Fruit fly (Drosophila melanogaster) whole organism, embryonic: ENCODE data around the gene Pfdn2.
A peak's percentile ranks its signal among the peaks of the same experiment; 100 is the strongest.

Source experiments
- Blimp-1 ChIP-seq: fragments of 200-800 bp; sonication (Bioruptor generic); optimal IDR thresholded peaks from 3 replicates; lab custom pipeline; 2018; ENCODE audit warnings: missing biosample characterization, missing genetic modification characterization, mild to moderate bottlenecking, moderate library complexity, missing genetic modification reagents
- CG10959 ChIP-seq: fragments of 200-800 bp; sonication (Bioruptor generic); IDR thresholded peaks from 2 replicates; pipeline ENCODE4 v1.3.6; 2022; ENCODE audit warnings: missing biosample characterization, missing genetic modification characterization
- CG11560 ChIP-seq: fragments of 200-800 bp; sonication (Bioruptor generic); IDR thresholded peaks from 3 replicates; pipeline ENCODE4 v1.3.6; 2022; ENCODE audit warnings: missing biosample characterization, missing genetic modification characterization
- CG12155 ChIP-seq: fragments of 200-800 bp; sonication (Bioruptor generic); optimal IDR thresholded peaks from 3 replicates; lab custom pipeline; 2016; ENCODE audit warnings: missing biosample characterization, missing genetic modification characterization
- CG14441 ChIP-seq: fragments of 200-800 bp; sonication (Bioruptor generic); IDR thresholded peaks from 2 replicates; pipeline ENCODE4 v1.3.6; 2022; ENCODE audit warnings: missing biosample characterization, missing genetic modification characterization
- CG16779 ChIP-seq: fragments of 200-800 bp; sonication (Bioruptor generic); IDR thresholded peaks from 2 replicates; pipeline ENCODE4 v1.3.6; 2022; ENCODE audit warnings: missing biosample characterization, missing genetic modification characterization
- CG17802 ChIP-seq: fragments of 200-800 bp; sonication (Bioruptor generic); optimal IDR thresholded peaks from 2 replicates; lab custom pipeline; 2018; ENCODE audit warnings: missing biosample characterization, mild to moderate bottlenecking, missing genetic modification characterization, moderate library complexity
- CG17829 ChIP-seq: fragments of 200-800 bp; optimal IDR thresholded peaks from 2 replicates; lab custom pipeline; 2019; ENCODE audit warnings: missing biosample characterization, mild to moderate bottlenecking, missing genetic modification characterization, moderate library complexity
- CG1832 ChIP-seq: fragments of 200-800 bp; sonication (Bioruptor generic); optimal IDR thresholded peaks from 2 replicates; lab custom pipeline; 2017; ENCODE audit warnings: missing biosample characterization, mild to moderate bottlenecking, missing genetic modification characterization, inconsistent platforms
- CG18764 ChIP-seq: fragments of 200-800 bp; sonication (Bioruptor generic); optimal IDR thresholded peaks from 3 replicates; lab custom pipeline; 2016; ENCODE audit warnings: missing biosample characterization, missing genetic modification characterization
- CG32772 ChIP-seq: fragments of 200-800 bp; sonication (Bioruptor generic); IDR thresholded peaks from 2 replicates; pipeline ENCODE4 v1.3.6; 2022; ENCODE audit warnings: missing biosample characterization, missing genetic modification characterization
- CG4360 ChIP-seq: fragments of 200-800 bp; sonication (Bioruptor generic); IDR thresholded peaks from 2 replicates; pipeline ENCODE4 v1.3.6; 2022; ENCODE audit warnings: missing biosample characterization, missing genetic modification characterization
- CG4424 ChIP-seq: fragments of 200-800 bp; sonication (Bioruptor generic); optimal IDR thresholded peaks from 3 replicates; lab custom pipeline; 2016; ENCODE audit warnings: missing biosample characterization, missing genetic modification characterization
- CG4820 ChIP-seq: fragments of 200-800 bp; sonication (Bioruptor generic); optimal IDR thresholded peaks from 3 replicates; lab custom pipeline; 2016; ENCODE audit warnings: missing biosample characterization, missing genetic modification characterization
- CG5245 ChIP-seq: fragments of 200-800 bp; sonication (Bioruptor generic); optimal IDR thresholded peaks from 3 replicates; lab custom pipeline; 2016; ENCODE audit warnings: missing biosample characterization, missing genetic modification characterization
- CG6254 ChIP-seq: fragments of 200-800 bp; sonication (Bioruptor generic); optimal IDR thresholded peaks from 3 replicates; lab custom pipeline; 2017; ENCODE audit warnings: mild to moderate bottlenecking, missing biosample characterization, missing genetic modification reagents, missing genetic modification characterization
- CG6765 ChIP-seq: fragments of 200-800 bp; sonication (Bioruptor generic); optimal IDR thresholded peaks from 3 replicates; lab custom pipeline; 2017; ENCODE audit warnings: missing biosample characterization, mild to moderate bottlenecking, missing genetic modification characterization
- CG8089 ChIP-seq: fragments of 200-800 bp; sonication (Bioruptor generic); optimal IDR thresholded peaks from 3 replicates; lab custom pipeline; 2016; ENCODE audit warnings: missing biosample characterization, missing genetic modification characterization
- CG8388 ChIP-seq: fragments of 200-800 bp; sonication (Bioruptor generic); optimal IDR thresholded peaks from 2 replicates; lab custom pipeline; 2019; ENCODE audit warnings: missing biosample characterization, mild to moderate bottlenecking, missing genetic modification characterization, moderate library complexity
- CG8924 ChIP-seq: fragments of 200-800 bp; optimal IDR thresholded peaks from 3 replicates; lab custom pipeline; 2019; ENCODE audit warnings: missing biosample characterization, mild to moderate bottlenecking, missing genetic modification characterization, moderate library complexity
- CG9215 ChIP-seq: fragments of 200-800 bp; sonication (Bioruptor generic); IDR thresholded peaks from 2 replicates; pipeline ENCODE4 v1.3.6; 2022; ENCODE audit warnings: missing biosample characterization, missing genetic modification characterization
- Chrac-16 ChIP-seq: fragments of 200-800 bp; sonication (Bioruptor generic); optimal IDR thresholded peaks from 3 replicates; lab custom pipeline; 2016; ENCODE audit warnings: missing biosample characterization, missing genetic modification characterization
- CkIIα-i1 ChIP-seq: fragments of 200-800 bp; sonication (Bioruptor generic); IDR thresholded peaks from 2 replicates; pipeline ENCODE4 v1.3.6; 2022; ENCODE audit warnings: missing biosample characterization, missing genetic modification characterization
- D ChIP-seq, 2 experiments: fragments of 200-800 bp in 1 of 2; fragments of >200 bp in 1 of 2; sonication (Bioruptor generic) in 1 of 2; optimal IDR thresholded peaks; 2 replicates in 1 of 2; 3 replicates in 1 of 2; lab custom pipeline; 2017; ENCODE audit warnings: mild to moderate bottlenecking in 1 of 2, missing biosample characterization in 1 of 2, missing genetic modification characterization in 1 of 2, missing genetic modification reagents in 1 of 2
- Gsc ChIP-seq: fragments of 200-800 bp; sonication (Bioruptor generic); IDR thresholded peaks from 2 replicates; pipeline ENCODE4 v1.3.6; 2022; ENCODE audit warnings: missing biosample characterization, missing genetic modification characterization
- Gug ChIP-seq: fragments of 200-800 bp; sonication (Bioruptor generic); IDR thresholded peaks from 4 replicates; pipeline ENCODE4 v1.3.6; 2022; ENCODE audit warnings: missing biosample characterization, missing genetic modification characterization
- H2.0 ChIP-seq: fragments of 200-800 bp; sonication (Bioruptor generic); IDR thresholded peaks from 2 replicates; pipeline ENCODE4 v1.3.6; 2022; ENCODE audit warnings: missing biosample characterization, missing genetic modification characterization
- HLH3B ChIP-seq: fragments of 200-800 bp; sonication (Bioruptor generic); IDR thresholded peaks from 2 replicates; pipeline ENCODE4 v1.3.6; 2022; ENCODE audit warnings: missing biosample characterization, missing genetic modification characterization
- Ptx1 ChIP-seq: fragments of 200-800 bp; sonication (Bioruptor generic); IDR thresholded peaks from 2 replicates; pipeline ENCODE4 v1.3.6; 2022; ENCODE audit warnings: missing biosample characterization, missing genetic modification characterization
- Sox100B ChIP-seq: fragments of 200-800 bp; sonication (Bioruptor generic); optimal IDR thresholded peaks from 3 replicates; lab custom pipeline; 2018; ENCODE audit warnings: missing biosample characterization, mild to moderate bottlenecking, missing genetic modification characterization
- Stat92E ChIP-seq, 3 experiments: fragments of >200 bp in 2 of 3; fragments of 200-800 bp in 1 of 3; sonication (Bioruptor generic) in 1 of 3; optimal IDR thresholded peaks; 2 replicates each; lab custom pipeline; 2017 to 2019; ENCODE audit warnings: missing biosample characterization in 3 of 3, missing genetic modification characterization in 3 of 3, mild to moderate bottlenecking in 1 of 3, moderate library complexity in 1 of 3
- Tbp ChIP-seq: fragments of >200 bp; optimal IDR thresholded peaks from 2 replicates; lab custom pipeline; 2018; ENCODE audit warnings: missing biosample characterization, missing genetic modification characterization
- ara ChIP-seq: fragments of 200-800 bp; sonication (Bioruptor generic); IDR thresholded peaks from 2 replicates; pipeline ENCODE4 v1.3.6; 2022; ENCODE audit warnings: missing biosample characterization, missing genetic modification characterization
- ash1 ChIP-seq: fragments of 200-800 bp; sonication (Bioruptor generic); optimal IDR thresholded peaks from 2 replicates; lab custom pipeline; 2018; ENCODE audit warnings: missing biosample characterization, mild to moderate bottlenecking, missing genetic modification characterization
- bsh ChIP-seq, 2 experiments: fragments of 200-800 bp; sonication (Bioruptor generic); optimal IDR thresholded peaks; 2 replicates each; lab custom pipeline; 2017 to 2018; ENCODE audit warnings: mild to moderate bottlenecking in 2 of 2, missing biosample characterization in 2 of 2, missing genetic modification characterization in 2 of 2, moderate library complexity in 1 of 2
- btn ChIP-seq: fragments of 200-800 bp; sonication (Bioruptor generic); optimal IDR thresholded peaks from 2 replicates; lab custom pipeline; 2016; ENCODE audit warnings: missing biosample characterization, missing genetic modification characterization
- exex ChIP-seq: fragments of 200-800 bp; sonication (Bioruptor generic); optimal IDR thresholded peaks from 4 replicates; lab custom pipeline; 2018; ENCODE audit warnings: missing biosample characterization, mild to moderate bottlenecking, missing genetic modification characterization, moderate library complexity
- gfzf ChIP-seq: fragments of 200-800 bp; sonication (Bioruptor generic); optimal IDR thresholded peaks from 2 replicates; lab custom pipeline; 2016; ENCODE audit warnings: missing biosample characterization, mild to moderate bottlenecking, missing genetic modification characterization, moderate library complexity
- insv ChIP-seq, 2 experiments: fragments of 200-800 bp; sonication (Bioruptor generic); optimal IDR thresholded peaks; 3 replicates each; lab custom pipeline; 2016 to 2018; ENCODE audit warnings: missing biosample characterization in 2 of 2, missing genetic modification characterization in 2 of 2
- klu ChIP-seq: fragments of 200-800 bp; sonication (Bioruptor generic); IDR thresholded peaks from 2 replicates; pipeline ENCODE4 v1.3.6; 2022; ENCODE audit warnings: missing biosample characterization, missing genetic modification characterization
- mirr ChIP-seq: fragments of 200-800 bp; sonication (Bioruptor generic); optimal IDR thresholded peaks from 3 replicates; lab custom pipeline; 2018; ENCODE audit warnings: missing biosample characterization, mild to moderate bottlenecking, missing genetic modification characterization
- nerfin-2 ChIP-seq: fragments of 200-800 bp; sonication (Bioruptor generic); IDR thresholded peaks from 2 replicates; pipeline ENCODE4 v1.3.6; 2022; ENCODE audit warnings: missing biosample characterization, missing genetic modification characterization; ENCODE audit not compliant: partially characterized antibody
- org-1 ChIP-seq: fragments of 200-800 bp; sonication (Bioruptor generic); optimal IDR thresholded peaks from 2 replicates; lab custom pipeline; 2017; ENCODE audit warnings: missing biosample characterization, missing genetic modification characterization
- pan ChIP-seq, 4 experiments: fragments of >200 bp in 3 of 4; fragments of 200-800 bp in 1 of 4; sonication (Bioruptor generic) in 1 of 4; optimal IDR thresholded peaks in 3 of 4; IDR thresholded peaks in 1 of 4; 2 replicates each; pipeline versions ENCODE4 v1.3.6 to Lab custom; 2017 to 2022; ENCODE audit warnings: missing biosample characterization in 2 of 4, missing genetic modification characterization in 2 of 4, mixed read lengths in 1 of 4
- slp2 ChIP-seq: fragments of 200-800 bp; sonication (Bioruptor generic); optimal IDR thresholded peaks from 2 replicates; lab custom pipeline; 2016; ENCODE audit warnings: missing biosample characterization, missing genetic modification characterization
- ssp ChIP-seq: fragments of 200-800 bp; sonication (Bioruptor generic); IDR thresholded peaks from 2 replicates; pipeline ENCODE4 v1.3.6; 2022; ENCODE audit warnings: missing biosample characterization, missing genetic modification characterization
- tx ChIP-seq: fragments of 200-800 bp; sonication (Bioruptor generic); optimal IDR thresholded peaks from 2 replicates; lab custom pipeline; 2016; ENCODE audit warnings: missing biosample characterization, missing genetic modification characterization
- zfh2 ChIP-seq: fragments of 200-800 bp; sonication (Bioruptor generic); optimal IDR thresholded peaks from 2 replicates; lab custom pipeline; 2016; ENCODE audit warnings: missing biosample characterization, missing genetic modification characterization

Gene Pfdn2

DNA sequence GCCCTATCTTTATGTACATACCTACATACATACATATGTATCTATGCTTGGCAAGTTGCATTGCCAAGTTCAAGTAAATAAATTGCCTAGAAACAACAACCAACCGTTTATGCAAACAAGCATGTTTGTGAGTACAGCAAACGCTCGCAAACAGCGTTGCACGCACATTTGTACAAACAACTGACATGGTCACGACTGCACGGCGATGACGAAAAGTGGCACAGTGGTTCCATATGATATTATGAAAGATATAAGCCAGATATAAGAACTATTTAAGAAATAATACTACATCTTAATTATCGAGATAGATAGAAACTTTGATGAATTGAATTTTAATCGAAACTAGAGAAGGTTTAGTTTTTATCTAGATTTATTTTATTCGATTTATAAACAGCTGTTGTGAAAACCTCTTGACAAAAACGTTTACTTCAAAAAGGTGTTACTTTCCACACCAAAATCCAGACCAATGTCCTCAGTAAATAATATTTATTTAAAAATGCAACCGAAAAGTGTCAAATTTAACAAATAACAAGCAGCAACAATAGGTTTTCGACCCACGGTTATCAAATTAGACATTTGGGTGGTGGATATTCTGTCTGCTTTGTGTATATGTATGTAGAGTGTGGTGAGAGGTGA lies 15.7 kb upstream of the Pfdn2 start (continued):
- peak; percentile 80 for TF ChIP-seq tx (GFP tag; lab: Kevin White, UChicago)
- peak; percentile 54; the same call in 3 of the 4 replicates for TF ChIP-seq Gug (GFP tag; lab: Robert Waterston, UW)
- peak; percentile 61 for TF ChIP-seq ash1 (GFP tag; lab: Kevin White, UChicago)
- TF ChIP-seq CG4360 (GFP tag; lab: Robert Waterston, UW) = peak; percentile 86
- peak; percentile 68 for TF ChIP-seq CG6765 (GFP tag; lab: Kevin White, UChicago)
- TF ChIP-seq ssp (GFP tag; lab: Robert Waterston, UW) = peak; percentile 68
- peak; percentile 69 for TF ChIP-seq CG8089 (GFP tag; lab: Kevin White, UChicago)
- TF ChIP-seq ara (GFP tag; lab: Robert Waterston, UW) = peak; percentile 87
- TF ChIP-seq slp2 (GFP tag; lab: Kevin White, UChicago) = peak; percentile 80
- no peak for TF ChIP-seq D (optimal IDR thresholded peaks at IDR 0.05; lab: Kevin White, UChicago)
- TF ChIP-seq D (GFP tag; optimal IDR thresholded peaks at IDR 0.05; lab: Kevin White, UChicago) = peak; percentile 87
- TF ChIP-seq CG17829 (tag; lab: Kevin White, UChicago) = peak; percentile 95
- TF ChIP-seq exex (tag; lab: Kevin White, UChicago) = no peak
- TF ChIP-seq CG14441 (GFP tag; lab: Robert Waterston, UW) = peak; percentile 73; the same call in 1 of the 2 replicates
- peak; percentile 46 for TF ChIP-seq zfh2 (GFP tag; lab: Kevin White, UChicago)
- TF ChIP-seq org-1 (GFP tag; lab: Kevin White, UChicago) = peak; percentile 90
- peak; percentile 91 for TF ChIP-seq Chrac-16
- TF ChIP-seq Blimp-1 (GFP tag; lab: Kevin White, UChicago) = peak; percentile 78
- TF ChIP-seq CG16779 = no peak
- TF ChIP-seq CG12155 (GFP tag; lab: Kevin White, UChicago) = peak; percentile 84
- no peak for TF ChIP-seq CkIIα-i1 (GFP tag; lab: Robert Waterston, UW)
- no peak for TF ChIP-seq nerfin-2 (GFP tag; lab: Robert Waterston, UW)
- TF ChIP-seq mirr (GFP tag; lab: Kevin White, UChicago) = peak; percentile 19
- TF ChIP-seq H2.0 (GFP tag; lab: Robert Waterston, UW) = peak; percentile 54
- no peak for TF ChIP-seq Tbp (GFP tag; lab: Kevin White, UChicago)
- peak; percentile 85 for TF ChIP-seq CG6254 (GFP tag; lab: Kevin White, UChicago)
- TF ChIP-seq bsh (GFP tag; optimal IDR thresholded peaks at IDR 0.05; lab: Kevin White, UChicago) = peak; percentile 58 to 89
- peak in 1 of 3 experiments; percentile 87 for TF ChIP-seq Stat92E (GFP tag; optimal IDR thresholded peaks at IDR 0.05; lab: Kevin White, UChicago)
- TF ChIP-seq Ptx1 (GFP tag; lab: Robert Waterston, UW) = peak; percentile 84
- TF ChIP-seq CG17802 (tag; lab: Kevin White, UChicago) = peak; percentile 3
- TF ChIP-seq klu (GFP tag; lab: Robert Waterston, UW) = peak; percentile 73; the same call in 1 of the 2 replicates
- TF ChIP-seq Gsc (GFP tag; lab: Robert Waterston, UW) = peak; percentile 44; the same call in 1 of the 2 replicates
- TF ChIP-seq CG11560 (tag; lab: Robert Waterston, UW) = 0 out of 3 replicates have a peak, but pooled peaks have one; percentile 55
- TF ChIP-seq gfzf = no peak
- peak; percentile 87 for TF ChIP-seq CG4820 (GFP tag; lab: Kevin White, UChicago)
- TF ChIP-seq CG1832 (GFP tag; lab: Kevin White, UChicago) = no peak
- TF ChIP-seq CG8388 (GFP tag; lab: Kevin White, UChicago) = peak; percentile 90
- TF ChIP-seq CG5245 (GFP tag; lab: Kevin White, UChicago) = peak; percentile 68
- peak; percentile 97 for TF ChIP-seq CG8924
- peak; percentile 94 for TF ChIP-seq CG4424 (GFP tag; lab: Kevin White, UChicago)
- no peak for TF ChIP-seq pan (optimal IDR thresholded peaks at IDR 0.05; lab: Kevin White, UChicago)
- TF ChIP-seq pan (GFP tag; optimal IDR thresholded peaks at IDR 0.05 in 1 of 2, IDR thresholded peaks at IDR 0.05 in 1 of 2) = peak in 1 of 2 experiments; percentile 84
- peak in 1 of 2 experiments; percentile 62 for TF ChIP-seq insv (GFP tag; optimal IDR thresholded peaks at IDR 0.05; lab: Kevin White, UChicago)
- TF ChIP-seq CG32772 (GFP tag; lab: Robert Waterston, UW) = peak; percentile 59
- peak; percentile 83 for TF ChIP-seq CG10959
- peak; percentile 81 for TF ChIP-seq CG18764 (GFP tag; lab: Kevin White, UChicago)
- TF ChIP-seq btn (GFP tag; lab: Kevin White, UChicago) = peak; percentile 70
- TF ChIP-seq Sox100B = peak; percentile 97
- TF ChIP-seq HLH3B (GFP tag; lab: Robert Waterston, UW) = peak; percentile 71
- TF ChIP-seq CG9215 = 0 out of 2 replicates have a peak, but pooled peaks have one; percentile 32
